Fruit fly (Drosophila melanogaster) whole organism, pupa: ENCODE data around the gene CG2120.

Experiments
- CG10348 ChIP-seq: fragments of 200-800 bp; sonication (Bioruptor generic); IDR thresholded peaks from 2 replicates; pipeline ENCODE4 v1.3.6; 2022; ENCODE audit warnings: missing biosample characterization, missing genetic modification characterization
- CG12605 ChIP-seq: fragments of 200-800 bp; sonication (Bioruptor generic); IDR thresholded peaks from 2 replicates; pipeline ENCODE4 v1.3.6; 2022; ENCODE audit warnings: missing biosample characterization, missing genetic modification characterization
- CG13204 ChIP-seq: fragments of 200-800 bp; sonication (Bioruptor generic); optimal IDR thresholded peaks from 2 replicates; lab custom pipeline; 2018; ENCODE audit warnings: missing biosample characterization, mild to moderate bottlenecking, missing genetic modification characterization, moderate library complexity
- CG14655 ChIP-seq: fragments of 200-800 bp; sonication (Bioruptor generic); optimal IDR thresholded peaks from 3 replicates; lab custom pipeline; 2017; ENCODE audit warnings: mild to moderate bottlenecking, missing biosample characterization, missing genetic modification reagents, missing genetic modification characterization
- CG15710 ChIP-seq: fragments of 200-800 bp; sonication (Bioruptor generic); optimal IDR thresholded peaks from 2 replicates; lab custom pipeline; 2018; ENCODE audit warnings: missing biosample characterization, mild to moderate bottlenecking, missing genetic modification characterization, moderate library complexity
- CG32121 ChIP-seq: fragments of 200-800 bp; sonication (Bioruptor generic); IDR thresholded peaks from 2 replicates; pipeline ENCODE4 v1.3.6; 2022; ENCODE audit warnings: missing biosample characterization, missing genetic modification characterization
- CG4496 ChIP-seq: fragments of 200-800 bp; sonication (Bioruptor generic); IDR thresholded peaks from 3 replicates; pipeline ENCODE4 v1.3.6; 2022; ENCODE audit warnings: missing biosample characterization, missing genetic modification characterization
- CG8301 ChIP-seq: fragments of 200-800 bp; sonication (Bioruptor generic); optimal IDR thresholded peaks from 2 replicates; lab custom pipeline; 2018; ENCODE audit warnings: missing biosample characterization, mild to moderate bottlenecking, missing genetic modification characterization
- CG9948 ChIP-seq: fragments of 200-800 bp; sonication (Bioruptor generic); optimal IDR thresholded peaks from 2 replicates; lab custom pipeline; 2018; ENCODE audit warnings: missing biosample characterization, mild to moderate bottlenecking, missing genetic modification characterization, moderate library complexity
- D1 ChIP-seq: fragments of 200-800 bp; sonication (Bioruptor generic); optimal IDR thresholded peaks from 2 replicates; lab custom pipeline; 2018; ENCODE audit warnings: missing biosample characterization, mild to moderate bottlenecking, missing genetic modification characterization, moderate library complexity
- EcR ChIP-seq: fragments of 200-800 bp; sonication (Bioruptor generic); optimal IDR thresholded peaks from 3 replicates; lab custom pipeline; 2019; ENCODE audit warnings: missing biosample characterization, missing genetic modification characterization, mild to moderate bottlenecking, moderate library complexity, missing genetic modification reagents
- Pif1A ChIP-seq: fragments of 200-800 bp; sonication (Bioruptor generic); optimal IDR thresholded peaks from 3 replicates; lab custom pipeline; 2016; ENCODE audit warnings: missing biosample characterization, missing genetic modification characterization
- fd96Ca ChIP-seq: fragments of 200-800 bp; sonication (Bioruptor generic); IDR thresholded peaks from 3 replicates; pipeline ENCODE4 v1.3.6; 2022; ENCODE audit warnings: missing biosample characterization, missing genetic modification characterization
- gl ChIP-seq: fragments of 200-800 bp; sonication (Bioruptor generic); optimal IDR thresholded peaks from 2 replicates; lab custom pipeline; 2018; ENCODE audit warnings: missing biosample characterization, mild to moderate bottlenecking, missing genetic modification characterization

dm6 chrX:8141353-8142066, 5.9 kb downstream of the CG2120 start:
- TF ChIP-seq CG10348 (GFP tag; lab: Robert Waterston, UW) = 0 out of 2 replicates have a peak, but pooled peaks have one; percentile 20
- no peak for TF ChIP-seq D1
- TF ChIP-seq CG8301 (tag; lab: Kevin White, UChicago) = peak; percentile 12
- peak; percentile 16 for TF ChIP-seq Pif1A
- TF ChIP-seq CG4496 (GFP tag; lab: Robert Waterston, UW) = peak; percentile 93
- TF ChIP-seq CG32121 (GFP tag; lab: Robert Waterston, UW) = peak; percentile 66
- peak; percentile 94 for TF ChIP-seq CG13204 (GFP tag; lab: Kevin White, UChicago)
- TF ChIP-seq fd96Ca (GFP tag; lab: Robert Waterston, UW) = peak; percentile 5; the same call in 1 of the 3 replicates
- TF ChIP-seq CG9948 (tag; lab: Kevin White, UChicago) = no peak
- TF ChIP-seq gl = no peak
- TF ChIP-seq CG12605 (GFP tag; lab: Robert Waterston, UW) = peak; percentile 54
- TF ChIP-seq CG14655 (GFP tag; lab: Kevin White, UChicago) = no peak
- peak; percentile 40 for TF ChIP-seq EcR
- TF ChIP-seq CG15710 (tag; lab: Kevin White, UChicago) = peak; percentile 4
